Fruit fly (Drosophila melanogaster): ENCODE data around the gene Ddrgk1.
A peak's percentile ranks its signal among the peaks of the same experiment; 100 is the strongest.

Gene Ddrgk1

DNA sequence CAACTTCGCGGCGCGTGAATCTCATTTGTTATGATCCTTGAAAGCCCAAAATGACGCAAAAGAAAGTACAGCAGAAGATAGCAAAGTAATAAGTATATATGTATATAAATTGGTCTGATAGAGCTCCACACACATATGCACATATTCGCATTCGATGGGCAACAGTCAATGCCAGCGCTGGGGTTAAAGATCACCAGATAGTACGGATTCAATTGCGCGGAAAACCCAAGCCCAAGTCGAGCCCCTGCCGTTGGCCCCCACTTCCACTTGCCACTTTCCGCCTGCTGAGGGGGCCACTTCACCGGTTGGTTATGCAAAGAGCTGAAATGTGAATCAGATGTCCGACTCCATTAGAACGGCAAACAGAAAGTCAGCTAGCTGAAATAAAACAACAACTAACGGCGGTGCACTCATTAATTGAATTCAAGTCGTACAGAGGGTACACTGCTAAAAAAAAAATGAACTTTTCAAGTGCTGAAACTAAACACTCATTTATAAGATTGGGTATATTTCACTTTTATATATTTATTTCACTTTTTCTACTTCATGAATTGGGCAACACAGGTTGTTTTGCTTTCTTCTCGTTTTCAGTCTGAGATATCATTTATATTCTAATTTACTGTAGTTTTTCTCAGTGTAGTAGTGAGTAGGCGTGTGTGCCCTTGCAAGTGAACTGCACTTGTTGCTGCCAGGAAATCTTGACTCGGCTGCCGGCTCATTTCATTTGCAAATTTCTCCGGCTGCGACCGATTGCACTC, 19.5 kb upstream of the Ddrgk1 start (continued):
- peak; percentile 27 for TF ChIP-seq dsx (GFP tag; optimal IDR thresholded peaks at IDR 0.05; ENCODE audit: poor library complexity, severe bottlenecking)
- no peak for TF ChIP-seq fkh (GFP tag; optimal IDR thresholded peaks at IDR 0.05)
- TF ChIP-seq Ets21C (GFP tag; optimal IDR thresholded peaks at IDR 0.05), result peak; percentile 7
- peak; percentile 65 for TF ChIP-seq CG32006 (GFP tag; optimal IDR thresholded peaks at IDR 0.05)
- peak; percentile 84 for TF ChIP-seq CG15336 (GFP tag; IDR thresholded peaks at IDR 0.05)
- TF ChIP-seq CG3919 (GFP tag; optimal IDR thresholded peaks at IDR 0.05), result peak; percentile 44
- TF ChIP-seq net (GFP tag; optimal IDR thresholded peaks at IDR 0.05), result peak; percentile 53
- TF ChIP-seq vri (GFP tag; optimal IDR thresholded peaks at IDR 0.05), result no peak
- TF ChIP-seq pdm3 (GFP tag; optimal IDR thresholded peaks at IDR 0.05), result peak; percentile 47
- TF ChIP-seq CG6276 (GFP tag; optimal IDR thresholded peaks at IDR 0.05), result peak; percentile 20
- peak; percentile 42 for TF ChIP-seq CG6808 (GFP tag; optimal IDR thresholded peaks at IDR 0.05)
- TF ChIP-seq Eip75B (GFP tag; optimal IDR thresholded peaks at IDR 0.05), result peak; percentile 33
- TF ChIP-seq Sox15 (GFP tag; optimal IDR thresholded peaks at IDR 0.05), result no peak
- peak; percentile 14 for TF ChIP-seq CG1621 (tag; optimal IDR thresholded peaks at IDR 0.05)
- peak; percentile 29 for TF ChIP-seq CG4318 (GFP tag; optimal IDR thresholded peaks at IDR 0.05)
- peak; percentile 8 for TF ChIP-seq cyc (GFP tag; optimal IDR thresholded peaks at IDR 0.05)
- TF ChIP-seq CG8119 (GFP tag; IDR thresholded peaks at IDR 0.05), result peak; percentile 68
- peak; percentile 47 for TF ChIP-seq CG6792 (GFP tag; optimal IDR thresholded peaks at IDR 0.05)
- TF ChIP-seq Ets96B (tag; optimal IDR thresholded peaks at IDR 0.05), result peak; percentile 63
- TF ChIP-seq salr (GFP tag; optimal IDR thresholded peaks at IDR 0.05), result peak in 1 of 2 experiments; percentile 38

DNA sequence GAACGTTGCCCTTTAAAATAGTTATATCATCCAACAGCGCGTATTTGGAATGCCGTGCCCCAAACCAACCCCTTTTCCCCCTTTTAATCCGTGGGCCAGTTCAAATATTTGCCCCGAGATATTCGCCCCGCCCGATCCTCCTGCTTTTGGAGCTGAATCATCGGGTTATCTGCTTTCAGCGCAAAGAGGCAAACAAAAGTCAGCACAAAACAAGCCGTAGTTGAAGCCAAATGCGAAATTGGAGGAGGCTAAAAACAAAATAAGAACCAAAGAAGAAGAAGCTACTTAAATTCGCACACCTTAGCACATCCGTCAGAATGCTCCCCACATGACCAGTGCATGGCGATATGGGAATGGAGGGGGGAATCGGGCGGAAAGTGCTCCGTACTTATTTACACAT, 17.3 kb upstream of the Ddrgk1 start:
- TF ChIP-seq vri (GFP tag; optimal IDR thresholded peaks at IDR 0.05) (peak; percentile 1), Lpt (GFP tag; optimal IDR thresholded peaks at IDR 0.05) (no peak), Sox15 (GFP tag; optimal IDR thresholded peaks at IDR 0.05) (no peak), Eip75B (GFP tag; optimal IDR thresholded peaks at IDR 0.05) (no peak), CG9139 (GFP tag; optimal IDR thresholded peaks at IDR 0.05) (no peak), svp (GFP tag) (peak; percentile 10), Hr39 (GFP tag; optimal IDR thresholded peaks at IDR 0.05) (no peak), CG6276 (GFP tag; optimal IDR thresholded peaks at IDR 0.05) (no peak)

DNA sequence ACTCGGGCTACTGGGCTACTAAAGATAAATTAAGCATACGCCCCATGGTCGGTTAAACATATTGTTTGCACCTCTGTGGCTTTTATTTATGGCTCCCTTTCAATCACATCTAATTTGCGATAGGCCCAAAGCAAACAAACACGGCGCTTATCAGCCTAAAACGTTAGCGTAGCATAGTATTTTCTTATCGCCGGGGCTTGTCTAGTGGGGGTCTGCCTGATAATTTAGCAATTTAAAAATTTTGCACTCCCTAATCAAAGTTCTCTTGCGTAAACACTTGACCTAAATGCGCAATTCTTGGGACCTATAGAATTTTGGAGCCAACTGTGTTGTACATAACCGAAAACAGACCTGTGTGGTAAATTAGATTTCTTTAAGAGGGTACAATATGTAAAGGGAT, 16.8 kb upstream of the Ddrgk1 start:
- TF ChIP-seq CG10669 (GFP tag; optimal IDR thresholded peaks at IDR 0.05) (no peak), fkh (GFP tag; optimal IDR thresholded peaks at IDR 0.05) (peak; percentile 78), vri (GFP tag; optimal IDR thresholded peaks at IDR 0.05) (peak; percentile 74)

DNA sequence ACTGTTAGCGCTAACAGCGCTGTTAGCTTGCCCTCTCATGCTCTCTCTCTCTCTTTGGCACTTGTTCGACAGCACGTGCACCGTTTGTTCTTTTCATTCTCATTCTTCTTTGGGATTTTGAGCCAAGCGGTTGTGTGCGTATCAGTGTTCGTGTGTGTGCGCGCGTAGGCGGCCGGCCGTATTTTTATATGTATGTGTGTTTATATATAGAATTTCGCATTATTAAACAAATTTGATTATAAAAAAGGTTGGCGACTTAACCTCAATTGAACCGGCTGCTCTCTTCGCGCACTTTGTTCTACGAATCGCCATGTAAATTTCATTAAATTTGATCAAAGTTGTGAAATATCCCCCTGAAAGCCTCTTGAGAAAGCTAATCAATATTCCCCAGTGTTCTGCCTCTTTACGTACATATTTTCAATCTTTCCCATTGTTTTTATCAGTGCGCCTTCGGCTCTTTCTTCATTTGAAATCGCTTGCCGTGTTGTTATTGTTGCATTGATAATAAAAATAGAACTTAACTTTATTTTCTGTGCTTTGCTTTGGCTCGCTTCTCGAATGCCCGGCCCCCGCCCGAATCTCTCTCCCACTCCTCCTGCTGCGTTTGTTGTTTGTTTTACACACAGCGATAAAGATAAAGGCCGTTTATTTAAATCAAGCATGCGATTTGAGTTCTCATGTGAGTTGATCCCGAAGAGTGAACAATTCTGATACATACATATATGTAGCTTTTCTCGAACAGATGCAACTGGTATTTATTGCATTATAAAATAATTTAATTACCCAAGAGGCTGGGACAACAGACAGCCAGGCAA, 15.6 kb upstream of the Ddrgk1 start:
- TF ChIP-seq CG11294 (GFP tag; IDR thresholded peaks at IDR 0.05), result no peak
- TF ChIP-seq eg (GFP tag; IDR thresholded peaks at IDR 0.05), result peak; percentile 48; the same call in 1 of the 3 replicates
- no peak for TF ChIP-seq Sox14 (GFP tag; optimal IDR thresholded peaks at IDR 0.05)
- no peak for TF ChIP-seq CG6792 (GFP tag; optimal IDR thresholded peaks at IDR 0.05)
- TF ChIP-seq Gug (GFP tag; IDR thresholded peaks at IDR 0.05), result no peak
- peak; percentile 13 for TF ChIP-seq vri (GFP tag; optimal IDR thresholded peaks at IDR 0.05)
- TF ChIP-seq lz (GFP tag; optimal IDR thresholded peaks at IDR 0.05), result no peak
- peak; percentile 67 for TF ChIP-seq fkh (GFP tag; optimal IDR thresholded peaks at IDR 0.05)
- peak; percentile 1 for TF ChIP-seq Hr4 (GFP tag; optimal IDR thresholded peaks at IDR 0.05)
- peak; percentile 37; the same call in 1 of the 3 replicates for TF ChIP-seq CG6163 (GFP tag; IDR thresholded peaks at IDR 0.05)
- no peak for TF ChIP-seq spab (GFP tag; optimal IDR thresholded peaks at IDR 0.05)
- peak; percentile 81 for TF ChIP-seq svp (GFP tag)
- TF ChIP-seq CG3032 (tag; optimal IDR thresholded peaks at IDR 0.05), result no peak
- TF ChIP-seq CG11902 (GFP tag; optimal IDR thresholded peaks at IDR 0.05), result no peak
- TF ChIP-seq CG8319 (GFP tag; optimal IDR thresholded peaks at IDR 0.05), result no peak
- no peak for TF ChIP-seq salr (GFP tag; optimal IDR thresholded peaks at IDR 0.05)
- TF ChIP-seq Eip78C (GFP tag), result peak; percentile 55

Measured in whole organism, prepupa.